Fruit fly (Drosophila melanogaster) whole organism, adult: ENCODE results near the gene CG5973.

ENCODE experiments used
- CG11617 ChIP-seq: fragments of 200-800 bp; sonication (Bioruptor generic); optimal IDR thresholded peaks from 2 replicates; lab custom pipeline; 2017; ENCODE audit warnings: mild to moderate bottlenecking, missing biosample characterization, missing genetic modification reagents, missing genetic modification characterization
- CG12768 ChIP-seq: fragments of 200-800 bp; sonication (Bioruptor generic); optimal IDR thresholded peaks from 2 replicates; lab custom pipeline; 2017; ENCODE audit warnings: missing biosample characterization, missing genetic modification characterization, mild to moderate bottlenecking, moderate library complexity, missing genetic modification reagents
- CG14711 ChIP-seq: fragments of 200-800 bp; sonication (Bioruptor generic); optimal IDR thresholded peaks from 2 replicates; lab custom pipeline; 2018; ENCODE audit warnings: missing biosample characterization, mild to moderate bottlenecking, missing genetic modification characterization, moderate library complexity
- CG1620 ChIP-seq: fragments of 200-800 bp; sonication (Bioruptor generic); optimal IDR thresholded peaks from 2 replicates; lab custom pipeline; 2016; ENCODE audit warnings: missing biosample characterization, missing genetic modification characterization
- CG33017 ChIP-seq: fragments of 200-800 bp; sonication (Bioruptor generic); optimal IDR thresholded peaks from 2 replicates; lab custom pipeline; 2018; ENCODE audit warnings: missing biosample characterization, mild to moderate bottlenecking, missing genetic modification characterization, moderate library complexity
- CG5204 ChIP-seq: fragments of 200-800 bp; sonication (Bioruptor generic); optimal IDR thresholded peaks from 2 replicates; lab custom pipeline; 2016; ENCODE audit warnings: missing biosample characterization, missing genetic modification characterization
- CG7101 ChIP-seq: fragments of 200-800 bp; sonication (Bioruptor generic); optimal IDR thresholded peaks from 2 replicates; lab custom pipeline; 2018; ENCODE audit warnings: missing biosample characterization, mild to moderate bottlenecking, missing genetic modification characterization, moderate library complexity
- Clk ChIP-seq: fragments of 200-800 bp; sonication (Bioruptor generic); optimal IDR thresholded peaks from 2 replicates; lab custom pipeline; 2017; ENCODE audit warnings: missing biosample characterization, missing genetic modification characterization
- Crg-1 ChIP-seq: fragments of 200-800 bp; sonication (Bioruptor generic); optimal IDR thresholded peaks from 2 replicates; lab custom pipeline; 2016; ENCODE audit warnings: missing biosample characterization, missing genetic modification characterization
- Hr96 ChIP-seq: fragments of 200-800 bp; sonication (Bioruptor generic); optimal IDR thresholded peaks from 2 replicates; lab custom pipeline; 2016; ENCODE audit warnings: missing biosample characterization, missing genetic modification characterization
- Mnt ChIP-seq: fragments of 200-800 bp; sonication (Bioruptor generic); optimal IDR thresholded peaks from 2 replicates; lab custom pipeline; 2016; ENCODE audit warnings: missing biosample characterization, mild to moderate bottlenecking, missing genetic modification characterization
- bab1 ChIP-seq: fragments of 200-800 bp; sonication (Bioruptor generic); optimal IDR thresholded peaks from 3 replicates; lab custom pipeline; 2019; ENCODE audit warnings: missing biosample characterization, mild to moderate bottlenecking, missing genetic modification characterization, moderate library complexity
- cic ChIP-seq: fragments of 200-800 bp; sonication (Bioruptor generic); optimal IDR thresholded peaks from 2 replicates; lab custom pipeline; 2017; ENCODE audit warnings: missing biosample characterization, mild to moderate bottlenecking, missing genetic modification characterization, moderate library complexity
- cnc ChIP-seq, 2 experiments: fragments of >200 bp; optimal IDR thresholded peaks; 2 replicates each; lab custom pipeline; 2017
- kay ChIP-seq: fragments of 200-800 bp; sonication (Bioruptor generic); peaks from one replicate; lab custom pipeline; 2016; ENCODE audit warnings: missing biosample characterization, missing genetic modification characterization, borderline replicate concordance
- ovo ChIP-seq: fragments of 200-800 bp; sonication (Bioruptor generic); optimal IDR thresholded peaks from 2 replicates; lab custom pipeline; 2016; ENCODE audit warnings: missing biosample characterization, missing genetic modification characterization
- pad ChIP-seq: fragments of 200-800 bp; sonication (Bioruptor generic); optimal IDR thresholded peaks from 3 replicates; lab custom pipeline; 2017; ENCODE audit warnings: missing biosample characterization, missing genetic modification characterization, mild to moderate bottlenecking, moderate library complexity, missing genetic modification reagents
- tj ChIP-seq: fragments of 200-800 bp; sonication (Bioruptor generic); optimal IDR thresholded peaks from 3 replicates; lab custom pipeline; 2017; ENCODE audit warnings: missing biosample characterization, mild to moderate bottlenecking, missing genetic modification characterization, moderate library complexity
- toe ChIP-seq: fragments of 200-800 bp; sonication (Bioruptor generic); optimal IDR thresholded peaks from 2 replicates; lab custom pipeline; 2016; ENCODE audit warnings: missing biosample characterization, missing genetic modification characterization

CG5973 gene

DNA sequence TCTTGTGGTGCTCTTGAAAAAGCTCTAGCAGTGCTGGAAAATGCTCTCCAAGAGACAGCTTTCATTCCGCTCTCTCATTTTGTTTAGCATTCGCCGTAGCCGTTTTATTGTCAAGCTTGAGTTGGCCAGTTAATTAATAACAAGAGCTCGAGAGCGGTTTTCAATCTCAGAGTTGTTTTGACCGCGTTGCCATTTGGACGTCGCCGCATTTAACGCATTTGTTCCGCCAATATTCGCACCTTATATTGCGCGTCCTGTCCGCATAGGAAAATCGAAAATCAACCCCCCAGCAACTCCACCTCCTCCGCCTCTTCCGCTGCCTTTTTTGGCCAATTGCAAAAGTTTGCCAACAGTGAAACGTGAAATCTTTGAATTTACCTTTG lies at the start of gene CG5973:
TSS of gene CG5973 (plus strand) at position 168 of the 383 bp plus-strand sequence.
- TF ChIP-seq kay (GFP tag; lab: Kevin White, UChicago): no peak
- no peak for TF ChIP-seq tj (GFP tag; lab: Kevin White, UChicago)
- TF ChIP-seq toe (GFP tag; lab: Kevin White, UChicago): no peak
- no peak for TF ChIP-seq Crg-1 (GFP tag; lab: Kevin White, UChicago)
- no peak for TF ChIP-seq ovo
- no peak for TF ChIP-seq Clk
- no peak for TF ChIP-seq Mnt (GFP tag; lab: Kevin White, UChicago)
- TF ChIP-seq CG14711: no peak
- no peak for TF ChIP-seq CG11617 (GFP tag; lab: Kevin White, UChicago)
- no peak for TF ChIP-seq bab1 (GFP tag; lab: Kevin White, UChicago)
- no peak for TF ChIP-seq Hr96 (GFP tag; lab: Kevin White, UChicago)
- TF ChIP-seq pad (GFP tag; lab: Kevin White, UChicago): no peak
- TF ChIP-seq CG1620 (GFP tag; lab: Kevin White, UChicago): no peak
- TF ChIP-seq cnc (optimal IDR thresholded peaks at IDR 0.05; lab: Kevin White, UChicago): no peak

DNA sequence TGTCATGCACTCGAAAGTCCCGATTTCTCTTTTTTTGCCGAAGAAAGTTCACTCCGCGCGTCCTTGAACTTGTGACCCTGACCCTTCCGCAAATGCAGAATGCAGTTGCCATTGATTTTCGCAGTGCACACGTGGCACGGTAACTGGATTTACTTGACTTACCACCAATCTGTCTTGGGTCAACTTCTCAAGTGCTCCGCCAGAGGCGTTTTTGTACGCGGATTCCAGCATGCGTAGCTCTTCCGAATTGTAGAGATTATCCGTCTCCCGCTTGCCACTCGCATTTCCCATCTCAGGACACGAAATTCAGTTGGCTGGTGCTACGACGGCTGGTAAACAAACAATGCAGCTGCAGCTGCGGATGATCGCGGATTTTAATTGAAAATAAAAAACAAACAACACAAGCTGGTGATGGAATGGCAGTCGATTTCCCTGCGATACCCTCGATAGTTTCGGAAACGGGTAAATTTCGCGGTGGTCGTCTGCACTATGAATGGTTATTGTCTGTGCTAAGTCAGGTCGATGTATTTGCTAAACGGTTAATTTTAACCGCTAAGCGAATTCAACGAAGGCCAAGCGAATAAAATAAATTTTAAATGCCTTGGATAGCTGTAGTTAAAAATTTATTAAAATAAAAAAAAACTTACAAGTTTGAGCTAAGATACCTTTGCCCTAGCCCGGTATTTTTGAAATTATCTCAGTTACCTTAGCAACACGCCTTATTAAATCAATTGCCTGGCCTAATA lies 49.3 kb upstream of the CG5973 start, which contains the start of the genes CG5149 and gudu:
TSS of gene CG5149 (minus strand) at position 441 of the 746 bp plus-strand sequence.
TSS of gene gudu (plus strand) at position 696 of the 746 bp plus-strand sequence.
- TF ChIP-seq kay (GFP tag; lab: Kevin White, UChicago) (no peak), CG14711 (peak; percentile 11), Crg-1 (GFP tag; lab: Kevin White, UChicago) (no peak), Hr96 (GFP tag; lab: Kevin White, UChicago) (no peak), CG1620 (GFP tag; lab: Kevin White, UChicago) (no peak), CG11617 (GFP tag; lab: Kevin White, UChicago) (no peak), cic (GFP tag; lab: Kevin White, UChicago) (no peak), bab1 (GFP tag; lab: Kevin White, UChicago) (peak; percentile 54), Mnt (GFP tag; lab: Kevin White, UChicago) (no peak), toe (GFP tag; lab: Kevin White, UChicago) (no peak), CG5204 (no peak)

DNA sequence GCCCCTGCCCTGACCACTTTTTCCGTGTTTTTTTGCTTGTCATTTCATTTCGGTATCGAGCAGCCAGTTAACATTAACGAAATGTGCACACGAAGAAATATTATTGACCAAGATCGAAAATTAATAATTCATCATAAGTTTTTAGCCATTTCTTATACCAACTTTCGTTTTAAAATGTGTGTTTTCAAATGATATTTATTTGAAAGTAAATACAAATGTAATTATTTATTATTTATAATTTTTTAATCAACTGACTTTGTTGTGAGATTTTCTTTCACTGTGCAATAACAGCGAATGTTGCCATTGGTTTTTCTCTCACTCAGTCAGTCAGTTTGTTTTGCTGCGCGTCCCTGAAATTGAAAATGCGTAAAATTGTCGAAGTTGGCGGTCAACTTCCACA lies 41.5 kb upstream of the CG5973 start:
- TF ChIP-seq cnc (optimal IDR thresholded peaks at IDR 0.05; lab: Kevin White, UChicago) (no peak), bab1 (GFP tag; lab: Kevin White, UChicago) (peak; percentile 1)

DNA sequence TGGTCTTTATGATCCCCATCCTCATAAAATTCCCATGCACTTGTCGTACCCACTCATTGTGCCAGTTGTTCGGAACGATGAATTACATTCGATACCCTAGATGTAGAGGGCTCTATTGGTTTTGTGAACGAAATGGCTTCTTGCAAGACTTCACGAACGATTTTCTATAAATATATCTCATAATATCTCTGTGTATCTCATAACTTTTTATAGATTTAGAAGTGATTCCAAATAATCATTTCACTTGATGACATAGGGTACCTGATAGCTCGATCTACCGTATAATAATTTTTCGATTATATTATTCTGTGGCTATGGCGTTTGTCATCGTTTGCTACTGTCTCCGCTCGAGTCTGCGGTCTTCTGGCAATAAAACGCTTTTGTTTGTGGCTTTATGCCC lies 40.3 kb upstream of the CG5973 start:
- no peak for TF ChIP-seq cnc (optimal IDR thresholded peaks at IDR 0.05; lab: Kevin White, UChicago)
- no peak for TF ChIP-seq CG14711

DNA sequence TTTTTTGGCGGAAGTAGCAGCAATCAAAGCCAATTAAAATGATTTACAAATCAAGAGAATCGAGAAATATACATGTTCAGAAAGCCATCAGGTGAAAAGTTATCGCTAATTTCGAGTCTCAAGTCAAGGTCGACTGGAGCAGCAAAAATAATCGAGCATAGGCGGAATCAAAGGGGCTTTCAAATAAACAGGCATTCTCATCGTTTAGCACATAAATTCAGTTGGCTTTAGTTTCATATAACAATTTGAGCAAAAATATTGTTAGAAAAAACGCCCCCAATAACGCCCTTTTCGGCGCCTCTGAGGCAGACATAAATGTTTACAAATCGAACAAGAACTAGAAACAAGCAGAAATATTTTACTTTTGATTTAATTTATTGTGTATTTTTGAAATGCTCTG lies 39.5 kb upstream of the CG5973 start:
- TF ChIP-seq Clk: no peak
- no peak for TF ChIP-seq Crg-1 (GFP tag; lab: Kevin White, UChicago)
- TF ChIP-seq CG7101 (tag; lab: Kevin White, UChicago): no peak
- no peak for TF ChIP-seq cnc (optimal IDR thresholded peaks at IDR 0.05; lab: Kevin White, UChicago)
- no peak for TF ChIP-seq tj (GFP tag; lab: Kevin White, UChicago)

DNA sequence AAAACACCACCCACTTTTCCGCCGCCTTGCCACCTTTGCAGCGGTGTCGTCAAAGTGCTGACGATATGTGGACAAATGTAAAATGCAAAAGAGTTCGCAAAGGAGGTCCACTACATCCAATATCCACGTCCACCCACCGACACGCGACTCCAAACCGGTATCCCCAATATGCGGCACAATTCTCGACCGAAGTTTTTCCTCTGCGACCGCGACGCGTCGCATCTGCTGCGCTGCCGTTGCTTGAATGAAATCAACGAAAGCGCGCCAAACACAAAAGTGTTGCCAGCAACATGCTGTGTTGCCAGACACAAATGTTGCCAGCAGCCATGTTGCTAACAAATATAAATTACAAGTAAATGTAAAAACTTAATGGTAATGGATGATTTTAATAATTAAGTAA lies 38.8 kb upstream of the CG5973 start, which contains the start of gene CG5160:
TSS of gene CG5160 (minus strand) at position 223 of the 400 bp plus-strand sequence.
- no peak for TF ChIP-seq Clk
- no peak for TF ChIP-seq Mnt (GFP tag; lab: Kevin White, UChicago)
- no peak for TF ChIP-seq toe (GFP tag; lab: Kevin White, UChicago)
- TF ChIP-seq Hr96 (GFP tag; lab: Kevin White, UChicago): no peak
- no peak for TF ChIP-seq cic (GFP tag; lab: Kevin White, UChicago)
- no peak for TF ChIP-seq pad (GFP tag; lab: Kevin White, UChicago)
- TF ChIP-seq CG14711: no peak
- TF ChIP-seq CG33017 (tag; lab: Kevin White, UChicago): no peak
- TF ChIP-seq tj (GFP tag; lab: Kevin White, UChicago): no peak
- TF ChIP-seq CG7101 (tag; lab: Kevin White, UChicago): no peak
- TF ChIP-seq Crg-1 (GFP tag; lab: Kevin White, UChicago): no peak
- TF ChIP-seq CG11617 (GFP tag; lab: Kevin White, UChicago): no peak
- no peak for TF ChIP-seq CG12768 (GFP tag; lab: Kevin White, UChicago)
- TF ChIP-seq ovo: no peak

DNA sequence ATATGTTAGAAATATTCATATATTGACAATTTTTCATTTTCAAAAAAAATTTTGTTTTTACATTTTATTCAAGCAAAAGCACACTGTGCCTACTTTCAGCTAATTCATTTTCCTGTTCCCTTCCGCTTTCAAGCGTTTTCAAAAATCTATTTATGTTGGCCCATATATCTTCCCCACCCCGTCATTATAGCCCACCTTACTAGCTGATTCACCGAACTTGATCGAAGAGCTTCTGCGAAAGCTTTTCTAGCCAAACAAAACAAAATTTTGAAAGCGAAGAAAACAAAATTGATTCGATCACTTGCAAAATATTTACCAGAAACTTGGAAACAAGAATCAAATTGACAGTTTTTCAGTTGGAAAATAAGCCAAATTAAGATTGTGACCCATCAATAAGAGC lies 36.3 kb upstream of the CG5973 start, which contains the start of gene CG5171:
TSS of gene CG5171 (plus strand) at position 311 of the 400 bp plus-strand sequence.
- TF ChIP-seq kay (GFP tag; lab: Kevin White, UChicago) (peak; percentile 84), tj (GFP tag; lab: Kevin White, UChicago) (no peak), Mnt (GFP tag; lab: Kevin White, UChicago) (no peak)
